Fruit fly (Drosophila melanogaster) whole organism, prepupa: ENCODE data around the gene elB.
A peak's percentile ranks its signal among the peaks of the same experiment; 100 is the strongest.

Source experiments
- CG10631 ChIP-seq: fragments of 200-800 bp; sonication (Bioruptor generic); optimal IDR thresholded peaks from 2 replicates; lab custom pipeline; 2016; ENCODE audit warnings: missing biosample characterization, missing genetic modification characterization
- CG11294 ChIP-seq: fragments of 200-800 bp; sonication (Bioruptor generic); IDR thresholded peaks from 2 replicates; pipeline ENCODE4 v1.3.6; 2022; ENCODE audit warnings: missing biosample characterization, missing genetic modification characterization
- CG11902 ChIP-seq: fragments of 200-800 bp; sonication (Bioruptor generic); optimal IDR thresholded peaks from 3 replicates; lab custom pipeline; 2016; ENCODE audit warnings: missing biosample characterization, missing genetic modification characterization
- CG15336 ChIP-seq: fragments of 200-800 bp; sonication (Bioruptor generic); IDR thresholded peaks from 2 replicates; pipeline ENCODE4 v1.3.6; 2022; ENCODE audit warnings: missing biosample characterization, missing genetic modification characterization
- CG1621 ChIP-seq: fragments of 200-800 bp; sonication (Bioruptor generic); optimal IDR thresholded peaks from 3 replicates; lab custom pipeline; 2018; ENCODE audit warnings: missing biosample characterization, mild to moderate bottlenecking, missing genetic modification characterization
- CG31627 ChIP-seq: fragments of 200-800 bp; sonication (Bioruptor generic); optimal IDR thresholded peaks from 3 replicates; lab custom pipeline; 2016; ENCODE audit warnings: missing biosample characterization, missing genetic modification characterization
- CG34406 ChIP-seq: fragments of 200-800 bp; sonication (Bioruptor generic); optimal IDR thresholded peaks from 3 replicates; lab custom pipeline; 2016; ENCODE audit warnings: missing biosample characterization, missing genetic modification characterization
- CG3919 ChIP-seq: fragments of 200-800 bp; sonication (Bioruptor generic); optimal IDR thresholded peaks from 3 replicates; lab custom pipeline; 2016; ENCODE audit warnings: missing biosample characterization, missing genetic modification characterization
- CG4318 ChIP-seq: fragments of 200-800 bp; sonication (Bioruptor generic); optimal IDR thresholded peaks from 3 replicates; lab custom pipeline; 2017; ENCODE audit warnings: missing biosample characterization, mild to moderate bottlenecking, missing genetic modification characterization
- CG6163 ChIP-seq: fragments of 200-800 bp; sonication (Bioruptor generic); IDR thresholded peaks from 3 replicates; pipeline ENCODE4 v1.3.6; 2022; ENCODE audit warnings: missing biosample characterization, missing genetic modification characterization
- CG6792 ChIP-seq: fragments of 200-800 bp; sonication (Bioruptor generic); optimal IDR thresholded peaks from 3 replicates; lab custom pipeline; 2016; ENCODE audit warnings: missing biosample characterization, missing genetic modification characterization
- CG6808 ChIP-seq: fragments of 200-800 bp; sonication (Bioruptor generic); optimal IDR thresholded peaks from 3 replicates; lab custom pipeline; 2017; ENCODE audit warnings: missing biosample characterization, missing genetic modification characterization, mild to moderate bottlenecking, moderate library complexity, missing genetic modification reagents
- CG7368 ChIP-seq: fragments of 200-800 bp; sonication (Bioruptor generic); optimal IDR thresholded peaks from 3 replicates; lab custom pipeline; 2016; ENCODE audit warnings: missing biosample characterization, missing genetic modification characterization
- CG8119 ChIP-seq: fragments of 200-800 bp; sonication (Bioruptor generic); IDR thresholded peaks from 3 replicates; pipeline ENCODE4 v1.3.6; 2022; ENCODE audit warnings: missing biosample characterization, missing genetic modification characterization
- CG8319 ChIP-seq: fragments of 200-800 bp; sonication (Bioruptor generic); optimal IDR thresholded peaks from 3 replicates; lab custom pipeline; 2016; ENCODE audit warnings: missing biosample characterization, missing genetic modification characterization
- CG8632 ChIP-seq: fragments of 200-800 bp; sonication (Bioruptor generic); optimal IDR thresholded peaks from 3 replicates; lab custom pipeline; 2016; ENCODE audit warnings: missing biosample characterization, missing genetic modification characterization
- CG9139 ChIP-seq: fragments of 200-800 bp; sonication (Bioruptor generic); optimal IDR thresholded peaks from 3 replicates; lab custom pipeline; 2017; ENCODE audit warnings: missing biosample characterization, mild to moderate bottlenecking, missing genetic modification characterization
- Eip75B ChIP-seq: fragments of 200-800 bp; sonication (Bioruptor generic); optimal IDR thresholded peaks from 3 replicates; lab custom pipeline; 2016; ENCODE audit warnings: missing biosample characterization, missing genetic modification characterization
- Eip78C ChIP-seq: fragments of 200-800 bp; sonication (Bioruptor generic); peaks from one replicate; lab custom pipeline; 2016; ENCODE audit warnings: missing biosample characterization, missing genetic modification characterization
- Ets21C ChIP-seq: fragments of 200-800 bp; sonication (Bioruptor generic); optimal IDR thresholded peaks from 3 replicates; lab custom pipeline; 2016; ENCODE audit warnings: missing biosample characterization, missing genetic modification characterization
- Ets96B ChIP-seq: fragments of 200-800 bp; optimal IDR thresholded peaks from 2 replicates; lab custom pipeline; 2019; ENCODE audit warnings: missing biosample characterization, mild to moderate bottlenecking, missing genetic modification characterization, moderate library complexity
- Gug ChIP-seq: fragments of 200-800 bp; sonication (Bioruptor generic); IDR thresholded peaks from 2 replicates; pipeline ENCODE4 v1.3.6; 2022; ENCODE audit warnings: missing biosample characterization, missing genetic modification characterization
- Hr39 ChIP-seq: fragments of 200-800 bp; sonication (Bioruptor generic); optimal IDR thresholded peaks from 2 replicates; lab custom pipeline; 2016; ENCODE audit warnings: missing biosample characterization, missing genetic modification characterization
- Lpt ChIP-seq: fragments of 200-800 bp; sonication (Bioruptor generic); optimal IDR thresholded peaks from 3 replicates; lab custom pipeline; 2016; ENCODE audit warnings: missing biosample characterization, missing genetic modification characterization
- Met ChIP-seq: fragments of 200-800 bp; sonication (Bioruptor generic); optimal IDR thresholded peaks from 3 replicates; lab custom pipeline; 2016; ENCODE audit warnings: missing biosample characterization, missing genetic modification characterization
- OdsH ChIP-seq: fragments of 200-800 bp; sonication (Bioruptor generic); optimal IDR thresholded peaks from 3 replicates; lab custom pipeline; 2016; ENCODE audit warnings: missing biosample characterization, missing genetic modification characterization
- Smox ChIP-seq: fragments of 200-800 bp; sonication (Bioruptor generic); optimal IDR thresholded peaks from 3 replicates; lab custom pipeline; 2016; ENCODE audit warnings: missing biosample characterization, missing genetic modification characterization
- Sox102F ChIP-seq: fragments of 200-800 bp; sonication (Bioruptor generic); optimal IDR thresholded peaks from 2 replicates; lab custom pipeline; 2016; ENCODE audit warnings: missing biosample characterization, mild to moderate bottlenecking, missing genetic modification characterization
- achi ChIP-seq: fragments of 200-800 bp; sonication (Bioruptor generic); optimal IDR thresholded peaks from 3 replicates; lab custom pipeline; 2016; ENCODE audit warnings: missing biosample characterization, missing genetic modification characterization
- acj6 ChIP-seq: fragments of 200-800 bp; sonication (Bioruptor generic); optimal IDR thresholded peaks from 3 replicates; lab custom pipeline; 2016; ENCODE audit warnings: missing biosample characterization, missing genetic modification characterization
- cyc ChIP-seq: fragments of 200-800 bp; sonication (Bioruptor generic); optimal IDR thresholded peaks from 3 replicates; lab custom pipeline; 2016; ENCODE audit warnings: missing biosample characterization, missing genetic modification characterization
- eg ChIP-seq: fragments of 200-800 bp; sonication (Bioruptor generic); IDR thresholded peaks from 3 replicates; pipeline ENCODE4 v1.3.6; 2022; ENCODE audit warnings: missing biosample characterization, missing genetic modification characterization
- fd59A ChIP-seq: fragments of 200-800 bp; sonication (Bioruptor generic); optimal IDR thresholded peaks from 2 replicates; lab custom pipeline; 2017; ENCODE audit warnings: missing biosample characterization, mild to moderate bottlenecking, missing genetic modification characterization, missing genetic modification reagents
- fd85E ChIP-seq: fragments of 200-800 bp; sonication (Bioruptor generic); optimal IDR thresholded peaks from 3 replicates; lab custom pipeline; 2016; ENCODE audit warnings: missing biosample characterization, missing genetic modification characterization
- fkh ChIP-seq: fragments of 200-800 bp; sonication (Bioruptor generic); optimal IDR thresholded peaks from 3 replicates; lab custom pipeline; 2017; ENCODE audit warnings: missing biosample characterization, mild to moderate bottlenecking, missing genetic modification characterization, moderate library complexity
- net ChIP-seq: fragments of 200-800 bp; sonication (Bioruptor generic); optimal IDR thresholded peaks from 3 replicates; lab custom pipeline; 2016; ENCODE audit warnings: missing biosample characterization, missing genetic modification characterization
- pdm3 ChIP-seq: fragments of 200-800 bp; sonication (Bioruptor generic); optimal IDR thresholded peaks from 3 replicates; lab custom pipeline; 2016; ENCODE audit warnings: missing biosample characterization, missing genetic modification characterization
- salr ChIP-seq, 2 experiments: fragments of 200-800 bp; sonication (Bioruptor generic); optimal IDR thresholded peaks; 3 replicates each; lab custom pipeline; 2016 to 2018; ENCODE audit warnings: missing biosample characterization in 2 of 2, missing genetic modification characterization in 2 of 2, mild to moderate bottlenecking in 1 of 2
- spab ChIP-seq: fragments of 200-800 bp; sonication (Bioruptor generic); optimal IDR thresholded peaks from 2 replicates; lab custom pipeline; 2017; ENCODE audit warnings: missing biosample characterization, mild to moderate bottlenecking, missing genetic modification characterization, missing genetic modification reagents
- ss ChIP-seq, 2 experiments: fragments of 200-800 bp; sonication (Bioruptor generic); optimal IDR thresholded peaks; 2 replicates in 1 of 2; 3 replicates in 1 of 2; lab custom pipeline; 2017 to 2018; ENCODE audit warnings: mild to moderate bottlenecking in 2 of 2, missing biosample characterization in 2 of 2, missing genetic modification characterization in 2 of 2, moderate library complexity in 1 of 2
- svp ChIP-seq: fragments of 200-800 bp; sonication (Bioruptor generic); peaks from one replicate; lab custom pipeline; 2016; ENCODE audit warnings: missing biosample characterization, missing genetic modification characterization
- topi ChIP-seq: fragments of 200-800 bp; sonication (Bioruptor generic); optimal IDR thresholded peaks from 3 replicates; lab custom pipeline; 2016; ENCODE audit warnings: missing biosample characterization, missing genetic modification characterization
- vri ChIP-seq: fragments of 200-800 bp; sonication (Bioruptor generic); optimal IDR thresholded peaks from 3 replicates; lab custom pipeline; 2016; ENCODE audit warnings: missing biosample characterization, mild to moderate bottlenecking, missing genetic modification characterization

Gene elB

DNA sequence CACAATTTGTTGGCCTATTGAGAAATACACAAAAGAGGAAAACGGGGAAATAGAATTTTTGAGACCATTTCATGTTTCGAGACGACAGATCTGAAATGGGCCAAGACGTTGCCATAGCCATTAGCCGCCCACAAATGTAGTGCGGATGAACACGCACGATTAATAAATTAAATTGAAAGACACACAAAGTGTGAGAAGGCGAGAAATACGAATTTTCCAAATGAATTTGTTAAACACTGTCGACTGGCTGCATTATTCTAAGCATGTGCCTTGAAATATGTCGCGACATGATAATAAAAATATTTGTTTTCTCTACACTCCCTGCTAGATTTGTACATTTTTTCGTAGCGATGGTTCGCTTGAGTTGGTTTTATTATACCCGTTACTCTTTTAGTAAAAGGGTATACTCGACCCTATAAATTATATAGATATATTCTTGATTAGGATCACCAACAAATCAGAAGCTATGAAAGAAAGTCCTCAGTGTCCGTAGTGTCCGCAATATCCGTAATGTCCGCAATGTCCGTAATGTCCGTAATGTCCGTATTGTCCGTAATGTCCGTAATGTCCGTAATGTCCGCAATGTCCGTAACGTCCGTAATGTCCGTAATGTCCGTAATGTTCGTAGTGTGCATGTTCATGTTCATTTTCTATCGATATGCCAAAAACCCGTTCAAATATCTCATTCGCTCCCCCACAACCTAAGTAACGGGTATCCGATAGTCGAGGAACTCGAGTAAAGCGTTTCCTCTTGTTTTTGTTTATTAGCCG, 32.7 kb downstream of the elB start:
- no peak for TF ChIP-seq Smox (GFP tag; lab: Kevin White, UChicago)
- TF ChIP-seq acj6 (GFP tag; lab: Kevin White, UChicago) = no peak
- TF ChIP-seq CG15336 (GFP tag; lab: Robert Waterston, UW) = no peak
- no peak for TF ChIP-seq topi (GFP tag; lab: Kevin White, UChicago)
- no peak for TF ChIP-seq fd59A
- TF ChIP-seq CG11902 (GFP tag; lab: Kevin White, UChicago) = no peak
- TF ChIP-seq CG6808 (GFP tag; lab: Kevin White, UChicago) = no peak
- TF ChIP-seq ss (GFP tag; optimal IDR thresholded peaks at IDR 0.05; lab: Kevin White, UChicago) = no peak
- TF ChIP-seq CG8632 = no peak
- TF ChIP-seq spab (GFP tag; lab: Kevin White, UChicago) = no peak
- no peak for TF ChIP-seq CG34406 (GFP tag; lab: Kevin White, UChicago)
- TF ChIP-seq svp (GFP tag; lab: Kevin White, UChicago) = no peak
- TF ChIP-seq CG4318 (GFP tag; lab: Kevin White, UChicago) = no peak
- TF ChIP-seq eg = no peak
- no peak for TF ChIP-seq CG6163 (GFP tag; lab: Robert Waterston, UW)
- TF ChIP-seq CG10631 = no peak

DNA sequence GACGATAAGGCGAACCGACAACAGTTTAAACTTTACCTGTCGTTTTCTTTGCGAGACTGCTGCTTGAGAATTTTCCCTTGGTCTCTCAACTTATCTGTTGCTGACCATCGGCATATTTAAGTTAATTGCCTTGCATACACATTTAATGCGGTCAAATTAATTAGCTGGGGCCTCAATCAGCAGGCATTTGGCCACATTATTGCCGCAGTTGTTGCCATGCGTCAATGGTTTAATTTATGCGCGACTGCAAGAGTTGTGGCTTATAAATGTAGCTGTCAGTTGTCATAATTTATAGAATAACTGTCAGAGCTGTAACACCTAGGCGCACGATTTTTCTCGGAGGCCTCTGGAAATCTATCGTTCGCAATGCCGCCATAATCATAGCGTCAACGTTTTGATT, 35.3 kb downstream of the elB start:
- peak; percentile 6 for TF ChIP-seq Eip78C (GFP tag; lab: Kevin White, UChicago)
- TF ChIP-seq Sox102F (GFP tag; lab: Kevin White, UChicago) = no peak

DNA sequence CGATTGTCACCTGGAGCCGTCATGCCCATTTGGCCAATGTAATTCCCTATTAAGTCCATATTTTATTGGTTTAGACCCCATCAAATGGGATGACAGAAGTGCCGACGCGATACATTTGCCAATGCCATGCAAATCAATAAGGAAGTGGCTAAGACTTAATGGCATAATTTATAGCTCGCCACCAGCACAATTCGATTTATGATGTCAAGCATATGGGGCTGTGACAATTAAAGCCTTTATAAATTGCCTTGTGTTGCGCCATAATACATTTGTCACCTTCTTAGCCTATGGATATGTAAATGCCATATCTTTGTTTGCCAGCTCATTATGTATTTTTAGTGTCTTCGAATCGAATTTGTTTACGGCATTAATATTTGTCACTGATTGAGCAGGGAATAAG, 36.1 kb downstream of the elB start:
- TF ChIP-seq eg = no peak
- no peak for TF ChIP-seq Met (GFP tag; lab: Kevin White, UChicago)
- no peak for TF ChIP-seq topi (GFP tag; lab: Kevin White, UChicago)
- TF ChIP-seq Gug = no peak
- TF ChIP-seq fd59A = no peak
- TF ChIP-seq CG3919 (GFP tag; lab: Kevin White, UChicago) = no peak
- no peak for TF ChIP-seq svp (GFP tag; lab: Kevin White, UChicago)
- no peak for TF ChIP-seq CG6808 (GFP tag; lab: Kevin White, UChicago)
- TF ChIP-seq CG6792 (GFP tag; lab: Kevin White, UChicago) = no peak
- TF ChIP-seq Hr39 (GFP tag; lab: Kevin White, UChicago) = no peak
- TF ChIP-seq CG7368 = no peak
- TF ChIP-seq fkh = no peak

DNA sequence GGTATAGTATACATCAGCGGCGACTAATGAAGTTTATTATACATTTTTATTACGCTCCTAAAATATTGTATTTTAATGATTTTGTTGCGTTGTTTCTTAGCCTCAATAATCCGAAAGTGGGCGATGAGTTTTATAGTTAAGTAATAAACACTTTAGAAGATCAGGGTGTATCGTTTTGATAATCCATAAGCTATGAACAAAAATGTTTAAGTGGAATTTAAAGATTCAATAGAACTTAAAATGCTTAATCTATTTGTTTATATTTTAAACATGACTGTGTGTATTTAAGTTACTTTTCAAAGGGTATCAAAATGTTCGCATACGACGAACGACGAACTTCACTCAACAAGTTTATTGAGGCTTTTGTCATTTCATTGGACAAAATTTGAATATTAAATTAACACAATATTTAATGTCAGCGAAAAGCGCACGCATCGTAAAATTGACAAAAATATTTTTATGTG, 37.1 kb downstream of the elB start:
- TF ChIP-seq CG8319 (no peak), cyc (GFP tag; lab: Kevin White, UChicago) (no peak), CG1621 (no peak), achi (GFP tag; lab: Kevin White, UChicago) (peak; percentile 8), CG11294 (GFP tag; lab: Robert Waterston, UW) (no peak), Gug (no peak), vri (GFP tag; lab: Kevin White, UChicago) (no peak), CG8119 (0 out of 3 replicates have a peak, but pooled peaks have one; percentile 31), CG10631 (no peak), CG9139 (GFP tag; lab: Kevin White, UChicago) (no peak), Eip75B (no peak), CG31627 (GFP tag; lab: Kevin White, UChicago) (no peak), CG11902 (GFP tag; lab: Kevin White, UChicago) (no peak), fd85E (GFP tag; lab: Kevin White, UChicago) (no peak), OdsH (no peak), CG6792 (GFP tag; lab: Kevin White, UChicago) (no peak), salr (GFP tag; optimal IDR thresholded peaks at IDR 0.05; lab: Kevin White, UChicago) (no peak), net (GFP tag; lab: Kevin White, UChicago) (no peak), CG8632 (no peak), Hr39 (GFP tag; lab: Kevin White, UChicago) (no peak), Ets96B (tag; lab: Kevin White, UChicago) (no peak), CG15336 (GFP tag; lab: Robert Waterston, UW) (no peak), Eip78C (GFP tag; lab: Kevin White, UChicago) (no peak), Sox102F (GFP tag; lab: Kevin White, UChicago) (peak; percentile 33), svp (GFP tag; lab: Kevin White, UChicago) (no peak), pdm3 (GFP tag; lab: Kevin White, UChicago) (peak; percentile 24), Met (GFP tag; lab: Kevin White, UChicago) (no peak), Lpt (GFP tag; lab: Kevin White, UChicago) (no peak), eg (no peak), CG4318 (GFP tag; lab: Kevin White, UChicago) (no peak), CG7368 (no peak), Ets21C (no peak), CG6808 (GFP tag; lab: Kevin White, UChicago) (no peak)
